Fruit fly (Drosophila melanogaster): ENCODE data around the gene CG1750.

Gene CG1750

DNA sequence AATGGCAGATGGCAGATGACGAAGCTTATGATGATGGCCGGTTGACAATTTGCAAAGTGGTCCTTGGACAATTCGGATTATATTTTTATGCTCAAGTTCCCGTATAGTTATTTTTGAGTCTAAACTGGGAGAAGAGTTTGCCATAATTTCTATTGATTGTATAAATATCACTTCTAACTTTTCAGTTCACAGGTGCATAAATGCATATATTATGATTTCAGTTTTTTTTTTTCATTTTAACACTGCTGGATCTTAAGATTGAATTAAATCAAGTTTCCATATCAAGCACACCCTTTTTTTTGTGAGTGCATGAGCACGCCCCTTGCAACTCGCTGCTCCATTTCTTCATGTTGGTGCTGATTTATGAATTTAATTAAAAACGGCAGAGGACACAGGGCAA lies 42.3 kb upstream of the CG1750 start:
- TF ChIP-seq CG2678 (tag; optimal IDR thresholded peaks at IDR 0.05) = no peak
- TF ChIP-seq hbn (GFP tag; IDR thresholded peaks at IDR 0.05; ENCODE audit: partially characterized antibody) = no peak
- no peak for TF ChIP-seq HmgD (GFP tag; optimal IDR thresholded peaks at IDR 0.05)
- TF ChIP-seq Drgx (GFP tag; IDR thresholded peaks at IDR 0.05) = no peak
- no peak for TF ChIP-seq ase (GFP tag; IDR thresholded peaks at IDR 0.05)
- no peak for TF ChIP-seq CG11093 (GFP tag; IDR thresholded peaks at IDR 0.05)
- no peak for TF ChIP-seq GATAe (GFP tag; conservative IDR thresholded peaks at IDR 0.05)
- no peak for TF ChIP-seq tll (GFP tag; optimal IDR thresholded peaks at IDR 0.05)

DNA sequence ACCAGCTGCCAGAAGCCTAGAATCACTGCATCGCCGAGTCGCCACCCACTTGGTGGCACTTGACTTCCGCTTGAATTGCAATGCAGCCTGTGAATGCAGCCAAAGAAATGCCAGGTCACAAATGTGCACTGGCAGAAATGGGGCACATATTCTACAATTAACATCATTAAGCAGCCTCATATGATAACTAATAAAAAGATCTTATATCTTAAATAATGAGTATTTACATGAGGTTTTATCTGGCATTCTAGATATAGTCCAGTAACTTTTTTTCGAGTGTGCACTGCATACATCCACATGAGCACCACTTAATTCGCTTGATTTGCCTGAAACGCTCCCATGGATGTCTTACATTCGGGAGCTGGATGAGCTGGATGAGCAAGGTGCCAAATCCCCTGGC lies 41.0 kb upstream of the CG1750 start:
- TF ChIP-seq Lpt (GFP tag; optimal IDR thresholded peaks at IDR 0.05) = no peak
- no peak for TF ChIP-seq CG17359 (tag; optimal IDR thresholded peaks at IDR 0.05)
- TF ChIP-seq sens (GFP tag) = peak; percentile 28
- TF ChIP-seq vfl (GFP tag; optimal IDR thresholded peaks at IDR 0.05) = no peak
- TF ChIP-seq usp (GFP tag; optimal IDR thresholded peaks at IDR 0.05) = no peak
- no peak for TF ChIP-seq CG10654 (GFP tag; optimal IDR thresholded peaks at IDR 0.05)
- TF ChIP-seq kni (GFP tag; optimal IDR thresholded peaks at IDR 0.05) = no peak
- TF ChIP-seq Side (GFP tag; optimal IDR thresholded peaks at IDR 0.05) = no peak
- no peak for TF ChIP-seq Dip2 (GFP tag; IDR thresholded peaks at IDR 0.05)
- TF ChIP-seq Oli (tag; optimal IDR thresholded peaks at IDR 0.05) = no peak
- TF ChIP-seq bsh (GFP tag; optimal IDR thresholded peaks at IDR 0.05) = peak; percentile 20 to 37
- TF ChIP-seq CG6654 (GFP tag; optimal IDR thresholded peaks at IDR 0.05) = no peak
- peak; percentile 30; the same call in 1 of the 2 replicates for TF ChIP-seq CG5953 (GFP tag; IDR thresholded peaks at IDR 0.05)
- no peak for TF ChIP-seq E2f1 (GFP tag; IDR thresholded peaks at IDR 0.05)
- TF ChIP-seq sna (GFP tag; IDR thresholded peaks at IDR 0.05; ENCODE audit: partially characterized antibody) = no peak
- no peak for TF ChIP-seq cato (GFP tag; optimal IDR thresholded peaks at IDR 0.05; ENCODE audit: borderline replicate concordance)
- no peak for TF ChIP-seq CG4730 (GFP tag; IDR thresholded peaks at IDR 0.05)
- no peak for TF ChIP-seq CG10147 (GFP tag; optimal IDR thresholded peaks at IDR 0.05)
- TF ChIP-seq CG4854 (GFP tag; optimal IDR thresholded peaks at IDR 0.05) = no peak
- TF ChIP-seq CG9932 (GFP tag; IDR thresholded peaks at IDR 0.05) = no peak
- TF ChIP-seq Sox102F (GFP tag; optimal IDR thresholded peaks at IDR 0.05) = peak; percentile 21
- TF ChIP-seq lola (GFP tag; optimal IDR thresholded peaks at IDR 0.05) = no peak
- TF ChIP-seq Hey (tag; optimal IDR thresholded peaks at IDR 0.05) = no peak
- peak; percentile 8 for TF ChIP-seq CG1603 (tag; optimal IDR thresholded peaks at IDR 0.05)
- no peak for TF ChIP-seq CG14050 (GFP tag; IDR thresholded peaks at IDR 0.05)
- TF ChIP-seq Drgx (GFP tag; IDR thresholded peaks at IDR 0.05) = peak; percentile 54; the same call in 1 of the 2 replicates
- no peak for TF ChIP-seq CG10274 (GFP tag; optimal IDR thresholded peaks at IDR 0.05)
- no peak for TF ChIP-seq CG16815 (GFP tag; optimal IDR thresholded peaks at IDR 0.05)
- TF ChIP-seq Spps (tag; optimal IDR thresholded peaks at IDR 0.05) = no peak
- TF ChIP-seq HLHmδ (GFP tag; optimal IDR thresholded peaks at IDR 0.05) = no peak
- no peak for TF ChIP-seq prd (optimal IDR thresholded peaks at IDR 0.05)
- TF ChIP-seq prd (GFP tag; IDR thresholded peaks at IDR 0.05) = peak; percentile 21; the same call in 1 of the 3 replicates
- no peak for TF ChIP-seq scrt (GFP tag; optimal IDR thresholded peaks at IDR 0.05)
- TF ChIP-seq vvl (GFP tag; IDR thresholded peaks at IDR 0.05) = 0 out of 2 replicates have a peak, but pooled peaks have one; percentile 16
- TF ChIP-seq Hr51 (GFP tag; optimal IDR thresholded peaks at IDR 0.05) = no peak
- no peak for TF ChIP-seq CG2875 (GFP tag; optimal IDR thresholded peaks at IDR 0.05)
- TF ChIP-seq wek (GFP tag; optimal IDR thresholded peaks at IDR 0.05) = no peak
- no peak for TF ChIP-seq Chrac-16 (GFP tag; optimal IDR thresholded peaks at IDR 0.05)
- no peak for TF ChIP-seq danr (GFP tag; IDR thresholded peaks at IDR 0.05)
- no peak for TF ChIP-seq otp (GFP tag; IDR thresholded peaks at IDR 0.05)
- no peak for TF ChIP-seq slou (GFP tag; optimal IDR thresholded peaks at IDR 0.05)
- no peak for TF ChIP-seq Optix (GFP tag; IDR thresholded peaks at IDR 0.05)
- TF ChIP-seq ewg (GFP tag; optimal IDR thresholded peaks at IDR 0.05) = no peak

Data from whole organism, embryonic.